Fruit fly (Drosophila melanogaster): ENCODE measurements around the gene bwa.

- TF ChIP-seq CG15710 (tag; optimal IDR thresholded peaks at IDR 0.05) = no peak
- TF ChIP-seq CG32121 (GFP tag; IDR thresholded peaks at IDR 0.05) = no peak
- no peak for TF ChIP-seq CG9948 (tag; optimal IDR thresholded peaks at IDR 0.05)
- no peak for TF ChIP-seq CG8159 (tag; optimal IDR thresholded peaks at IDR 0.05)
- TF ChIP-seq Pif1B (GFP tag; optimal IDR thresholded peaks at IDR 0.05) = no peak
- TF ChIP-seq CG10348 (GFP tag; IDR thresholded peaks at IDR 0.05) = no peak
- no peak for TF ChIP-seq CG17806 (tag; optimal IDR thresholded peaks at IDR 0.05)
- TF ChIP-seq rn (GFP tag; IDR thresholded peaks at IDR 0.05) = no peak
These were observed 31.6 kb downstream of the bwa start for dm6 chr2L:20097773-20098172.

Data from whole organism, pupa.